Worm (Caenorhabditis elegans) whole organism, mixed stage, embryonic: Measurements from ENCODE around the gene K03H1.7.

Source experiments
- M03D4.4 ChIP-seq: sonication (generic microtip); optimal IDR thresholded peaks from 2 replicates; lab custom pipeline; 2017; ENCODE audit warnings: mild to moderate bottlenecking, missing genetic modification characterization, missing compliant biosample characterization
- bed-3 ChIP-seq: fragments of 200-800 bp; sonication (Bioruptor generic); optimal IDR thresholded peaks from 3 replicates; lab custom pipeline; 2018; ENCODE audit warnings: mild to moderate bottlenecking, missing genetic modification characterization, moderate library complexity, missing compliant biosample characterization
- blmp-1 ChIP-seq: fragments of 150-350 bp; optimal IDR thresholded peaks from 2 replicates; lab custom pipeline; 2014; ENCODE audit warnings: missing biosample characterization, missing genetic modification characterization
- ceh-39 ChIP-seq: fragments of 150-350 bp; optimal IDR thresholded peaks from 2 replicates; lab custom pipeline; 2014; ENCODE audit warnings: missing biosample characterization, missing genetic modification characterization
- ceh-43 ChIP-seq: fragments of 200-800 bp; sonication (Bioruptor generic); optimal IDR thresholded peaks from 2 replicates; lab custom pipeline; 2018; ENCODE audit warnings: mild to moderate bottlenecking, missing genetic modification characterization, moderate library complexity, missing compliant biosample characterization
- ceh-83 ChIP-seq: fragments of 200-800 bp; sonication (Bioruptor generic); optimal IDR thresholded peaks from 2 replicates; lab custom pipeline; 2018; ENCODE audit warnings: mild to moderate bottlenecking, missing genetic modification characterization, missing compliant biosample characterization
- ces-1 ChIP-seq: fragments of 150-350 bp; optimal IDR thresholded peaks from 2 replicates; lab custom pipeline; 2014; ENCODE audit warnings: missing biosample characterization, missing genetic modification reagents, missing genetic modification characterization
- cnd-1 ChIP-seq: fragments of 200-800 bp; sonication (Bioruptor generic); optimal IDR thresholded peaks from 2 replicates; lab custom pipeline; 2018; ENCODE audit warnings: mild to moderate bottlenecking, missing genetic modification characterization, missing compliant biosample characterization
- elt-1 ChIP-seq: sonication (generic microtip); optimal IDR thresholded peaks from 2 replicates; lab custom pipeline; 2017; ENCODE audit warnings: missing genetic modification characterization, mild to moderate bottlenecking, missing compliant biosample characterization, antibody characterized with exemption, moderate library complexity, borderline replicate concordance; ENCODE audit not compliant: insufficient read depth
- elt-3 ChIP-seq: fragments of 150-350 bp; optimal IDR thresholded peaks from 2 replicates; lab custom pipeline; 2014; ENCODE audit warnings: missing biosample characterization, missing genetic modification characterization
- ham-2 ChIP-seq: fragments of 200-800 bp; sonication (Bioruptor generic); optimal IDR thresholded peaks from 2 replicates; lab custom pipeline; 2018; ENCODE audit warnings: mild to moderate bottlenecking, missing genetic modification characterization, missing compliant biosample characterization
- hlh-1 ChIP-seq: fragments of 150-350 bp; optimal IDR thresholded peaks from 2 replicates; lab custom pipeline; 2014; ENCODE audit warnings: missing biosample characterization, missing genetic modification reagents, missing genetic modification characterization
- lin-13 ChIP-seq: fragments of 150-350 bp; optimal IDR thresholded peaks from 2 replicates; lab custom pipeline; 2014; ENCODE audit warnings: missing biosample characterization, missing genetic modification characterization
- lin-32 ChIP-seq: fragments of 200-800 bp; sonication (Bioruptor generic); optimal IDR thresholded peaks from 2 replicates; lab custom pipeline; 2018; ENCODE audit warnings: mild to moderate bottlenecking, missing genetic modification characterization, missing compliant biosample characterization
- lsy-2 ChIP-seq: fragments of 150-350 bp; optimal IDR thresholded peaks from 2 replicates; lab custom pipeline; 2014; ENCODE audit warnings: missing biosample characterization, missing genetic modification characterization
- mab-5 ChIP-seq: fragments of 150-350 bp; optimal IDR thresholded peaks from 2 replicates; lab custom pipeline; 2014; ENCODE audit warnings: missing biosample characterization, missing genetic modification characterization
- mep-1 ChIP-seq: fragments of 150-350 bp; optimal IDR thresholded peaks from 2 replicates; lab custom pipeline; 2017; ENCODE audit warnings: missing biosample characterization, missing genetic modification reagents, missing genetic modification characterization, inconsistent platforms
- mls-2 ChIP-seq: sonication (generic microtip); optimal IDR thresholded peaks from 2 replicates; lab custom pipeline; 2016; ENCODE audit warnings: mild to moderate bottlenecking, missing genetic modification characterization, moderate library complexity, missing compliant biosample characterization
- nhr-12 ChIP-seq: fragments of 150-350 bp; optimal IDR thresholded peaks from 2 replicates; lab custom pipeline; 2014; ENCODE audit warnings: missing biosample characterization, missing genetic modification characterization
- nhr-2 ChIP-seq: fragments of 150-350 bp; optimal IDR thresholded peaks from 2 replicates; lab custom pipeline; 2014; ENCODE audit warnings: missing biosample characterization, missing genetic modification characterization
- nhr-237 ChIP-seq: fragments of 150-350 bp; optimal IDR thresholded peaks from 2 replicates; lab custom pipeline; 2014; ENCODE audit warnings: missing biosample characterization, missing genetic modification characterization
- nhr-28 ChIP-seq: fragments of 150-350 bp; optimal IDR thresholded peaks from 2 replicates; lab custom pipeline; 2014; ENCODE audit warnings: missing biosample characterization, missing genetic modification characterization
- nhr-76 ChIP-seq: sonication (generic microtip); optimal IDR thresholded peaks from 2 replicates; lab custom pipeline; 2017; ENCODE audit warnings: missing biosample characterization, missing genetic modification characterization
- pha-4 ChIP-seq: fragments of 150-350 bp; optimal IDR thresholded peaks from 2 replicates; lab custom pipeline; 2018; ENCODE audit warnings: missing biosample characterization, missing genetic modification reagents, missing genetic modification characterization
- sem-2 ChIP-seq: fragments of 200-800 bp; sonication (Bioruptor generic); optimal IDR thresholded peaks from 2 replicates; lab custom pipeline; 2018; ENCODE audit warnings: mild to moderate bottlenecking, missing genetic modification characterization, missing compliant biosample characterization
- snpc-4 ChIP-seq: fragments of 150-350 bp; optimal IDR thresholded peaks from 2 replicates; lab custom pipeline; 2014; ENCODE audit warnings: missing biosample characterization, missing genetic modification characterization
- tbx-8 ChIP-seq: fragments of 200-800 bp; sonication (Bioruptor generic); optimal IDR thresholded peaks from 2 replicates; lab custom pipeline; 2018; ENCODE audit warnings: mild to moderate bottlenecking, missing genetic modification characterization, moderate library complexity, missing compliant biosample characterization
- unc-120 ChIP-seq: sonication (generic microtip); optimal IDR thresholded peaks from 2 replicates; lab custom pipeline; 2017; ENCODE audit warnings: missing genetic modification characterization, missing compliant biosample characterization; ENCODE audit not compliant: poor library complexity, severe bottlenecking
- unc-39 ChIP-seq: fragments of 150-350 bp; optimal IDR thresholded peaks from 2 replicates; lab custom pipeline; 2014; ENCODE audit warnings: missing biosample characterization, missing genetic modification characterization
- unc-62 ChIP-seq: fragments of 150-350 bp; optimal IDR thresholded peaks from 2 replicates; lab custom pipeline; 2014; ENCODE audit warnings: missing biosample characterization, missing genetic modification reagents, missing genetic modification characterization
- zip-8 ChIP-seq: fragments of 150-350 bp; optimal IDR thresholded peaks from 2 replicates; lab custom pipeline; 2014; ENCODE audit warnings: missing biosample characterization, missing genetic modification characterization
- ztf-11 ChIP-seq: fragments of 150-350 bp; optimal IDR thresholded peaks from 2 replicates; lab custom pipeline; 2014; ENCODE audit warnings: missing biosample characterization, missing genetic modification characterization

K03H1.7 gene

DNA sequence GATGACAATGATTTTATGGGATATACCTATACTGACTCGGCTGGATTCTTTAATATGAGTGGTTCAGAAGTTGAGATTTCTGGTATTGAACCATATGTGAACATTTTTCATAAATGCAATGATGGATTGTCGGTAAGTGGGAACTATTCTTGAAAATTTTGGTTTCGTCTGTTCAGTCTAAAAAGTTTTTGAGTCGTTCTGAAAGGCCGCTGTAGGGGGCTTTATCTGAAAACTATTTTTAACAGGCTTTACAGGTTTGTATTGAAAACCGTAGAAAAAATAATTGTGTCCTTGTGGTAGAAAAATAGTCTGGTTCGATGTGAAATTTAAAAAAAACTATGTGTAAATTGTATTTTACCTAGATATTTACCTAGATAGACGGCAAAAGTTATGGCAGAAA is 17.7 kb upstream of the K03H1.7 start:
- TF ChIP-seq ceh-43, result no peak
- no peak for TF ChIP-seq nhr-28 (tag; lab: Kevin White, UChicago)
- TF ChIP-seq ceh-39 (tag; lab: Kevin White, UChicago), result no peak
- no peak for TF ChIP-seq bed-3
- no peak for TF ChIP-seq nhr-2 (tag; lab: Kevin White, UChicago)
- no peak for TF ChIP-seq mep-1 (tag; lab: Kevin White, UChicago)
- no peak for TF ChIP-seq mls-2 (tag; lab: Kevin White, UChicago)

DNA sequence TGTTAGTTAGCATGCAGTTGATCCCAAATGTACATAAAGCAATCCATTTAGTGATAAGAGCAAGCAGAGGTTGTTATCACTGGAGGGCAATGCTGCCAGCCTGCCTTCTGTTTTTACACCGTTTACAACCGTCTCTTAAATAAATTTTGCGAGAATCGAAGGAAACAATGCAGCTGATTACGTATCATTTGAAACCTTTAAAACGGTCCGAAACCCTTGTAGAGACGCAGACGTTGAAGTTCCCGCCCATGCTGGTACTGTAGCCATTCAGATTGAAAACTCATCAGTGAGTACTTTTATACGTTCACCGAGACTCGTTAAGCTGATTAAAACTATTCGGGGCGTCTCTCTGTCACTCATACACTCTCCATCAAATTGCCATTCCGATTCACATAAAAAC is 16.8 kb upstream of the K03H1.7 start:
- TF ChIP-seq unc-120 (tag; lab: Kevin White, UChicago) (no peak), ceh-43 (no peak), lsy-2 (tag; lab: Kevin White, UChicago) (no peak), snpc-4 (tag; lab: Kevin White, UChicago) (no peak), ztf-11 (no peak), blmp-1 (tag; lab: Kevin White, UChicago) (no peak), tbx-8 (GFP tag; lab: Kevin White, UChicago) (no peak), mls-2 (tag; lab: Kevin White, UChicago) (no peak), ceh-83 (GFP tag; lab: Kevin White, UChicago) (no peak), nhr-76 (no peak), mab-5 (tag; lab: Kevin White, UChicago) (no peak), nhr-12 (tag; lab: Kevin White, UChicago) (no peak), unc-62 (GFP tag; lab: Kevin White, UChicago) (no peak), nhr-237 (tag; lab: Kevin White, UChicago) (no peak)

DNA sequence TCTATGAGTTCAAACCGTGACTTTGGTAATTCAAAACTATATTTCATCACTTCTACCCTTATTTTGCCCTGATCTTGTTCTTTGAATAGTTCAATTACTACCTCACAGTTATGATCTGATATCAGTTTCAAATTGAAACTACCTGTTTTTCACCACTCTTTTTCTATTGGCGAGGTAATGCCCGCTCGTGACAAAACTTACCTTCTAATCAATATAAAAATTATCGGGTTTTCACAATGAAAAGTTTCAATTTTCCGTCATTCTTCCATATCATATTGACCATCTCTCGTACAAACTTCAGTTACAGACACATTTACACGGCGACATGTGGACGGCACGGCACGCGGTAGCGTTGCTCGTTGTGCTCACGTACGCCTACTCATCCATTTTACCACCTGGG is 15.1 kb upstream of the K03H1.7 start, which contains the start of gene dec-7:
Gene dec-7, plus strand, starts transcription at position 308 of the 400 bp plus-strand sequence.
- TF ChIP-seq nhr-76 (no peak), M03D4.4 (no peak), pha-4 (no peak), elt-1 (no peak), nhr-12 (tag; lab: Kevin White, UChicago) (no peak), blmp-1 (tag; lab: Kevin White, UChicago) (no peak), mab-5 (tag; lab: Kevin White, UChicago) (no peak), lsy-2 (tag; lab: Kevin White, UChicago) (no peak), tbx-8 (GFP tag; lab: Kevin White, UChicago) (no peak), sem-2 (GFP tag; lab: Kevin White, UChicago) (no peak), ham-2 (GFP tag; lab: Kevin White, UChicago) (no peak), unc-62 (GFP tag; lab: Kevin White, UChicago) (no peak), lin-32 (GFP tag; lab: Kevin White, UChicago) (no peak)

- TF ChIP-seq mep-1 (tag; lab: Kevin White, UChicago), result no peak
- no peak for TF ChIP-seq pha-4
- no peak for TF ChIP-seq ceh-43
- TF ChIP-seq ceh-39 (tag; lab: Kevin White, UChicago), result no peak
- no peak for TF ChIP-seq lin-13 (tag; lab: Kevin White, UChicago)
- no peak for TF ChIP-seq ztf-11
- no peak for TF ChIP-seq unc-62 (GFP tag; lab: Kevin White, UChicago)
- no peak for TF ChIP-seq unc-120 (tag; lab: Kevin White, UChicago)
- TF ChIP-seq snpc-4 (tag; lab: Kevin White, UChicago), result no peak
- no peak for TF ChIP-seq bed-3
- no peak for TF ChIP-seq nhr-237 (tag; lab: Kevin White, UChicago)
- TF ChIP-seq mls-2 (tag; lab: Kevin White, UChicago), result no peak
- TF ChIP-seq nhr-76, result no peak
- TF ChIP-seq mab-5 (tag; lab: Kevin White, UChicago), result no peak
- TF ChIP-seq hlh-1 (tag; lab: Kevin White, UChicago), result no peak
- TF ChIP-seq cnd-1 (tag; lab: Kevin White, UChicago), result no peak
- TF ChIP-seq sem-2 (GFP tag; lab: Kevin White, UChicago), result no peak
- no peak for TF ChIP-seq unc-39 (tag; lab: Kevin White, UChicago)
- no peak for TF ChIP-seq nhr-2 (tag; lab: Kevin White, UChicago)
- no peak for TF ChIP-seq ceh-83 (GFP tag; lab: Kevin White, UChicago)
Observed at ce11 chrIII:9941020-9941674, 6.1 kb upstream of the K03H1.7 start, which contains the start of the genes K03H1.9 and K03H1.12. TSS of gene K03H1.9 (minus strand) at chrIII:9941490. TSS of gene K03H1.12 (plus strand) at chrIII:9941624.

DNA sequence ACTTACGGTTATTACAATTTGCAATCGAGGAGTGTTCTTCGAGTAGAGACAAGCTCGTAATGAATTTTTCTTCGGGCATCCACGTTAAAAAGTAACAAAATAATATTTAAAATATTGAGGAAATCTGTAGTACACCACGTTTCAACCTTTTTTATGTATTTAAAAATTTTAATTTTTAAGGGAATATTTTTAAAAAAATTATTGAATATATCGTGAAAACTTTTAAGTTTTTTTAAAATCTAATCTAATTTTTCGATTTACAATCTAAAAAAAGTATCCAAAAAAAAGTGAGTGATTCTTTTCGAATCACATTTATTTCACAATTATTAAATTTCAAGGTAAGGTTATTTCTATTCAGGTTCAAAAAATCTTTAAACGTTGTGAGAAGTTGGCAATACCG is 2.5 kb upstream of the K03H1.7 start, which contains the start of gene gln-2:
Gene gln-2, minus strand, starts transcription at position 101 of the 400 bp plus-strand sequence.
- TF ChIP-seq blmp-1 (tag; lab: Kevin White, UChicago), result no peak
- no peak for TF ChIP-seq pha-4
- no peak for TF ChIP-seq mep-1 (tag; lab: Kevin White, UChicago)
- no peak for TF ChIP-seq nhr-237 (tag; lab: Kevin White, UChicago)
- no peak for TF ChIP-seq ztf-11
- TF ChIP-seq nhr-2 (tag; lab: Kevin White, UChicago), result no peak
- no peak for TF ChIP-seq elt-3 (tag; lab: Kevin White, UChicago)
- TF ChIP-seq ces-1 (GFP tag; lab: Kevin White, UChicago), result no peak
- TF ChIP-seq lin-32 (GFP tag; lab: Kevin White, UChicago), result no peak
- TF ChIP-seq sem-2 (GFP tag; lab: Kevin White, UChicago), result no peak
- TF ChIP-seq zip-8, result no peak
- TF ChIP-seq ham-2 (GFP tag; lab: Kevin White, UChicago), result no peak
- no peak for TF ChIP-seq hlh-1 (tag; lab: Kevin White, UChicago)
- no peak for TF ChIP-seq mls-2 (tag; lab: Kevin White, UChicago)
- no peak for TF ChIP-seq nhr-28 (tag; lab: Kevin White, UChicago)
- TF ChIP-seq nhr-76, result no peak
- no peak for TF ChIP-seq nhr-12 (tag; lab: Kevin White, UChicago)
- no peak for TF ChIP-seq unc-62 (GFP tag; lab: Kevin White, UChicago)
